Fruit fly (Drosophila melanogaster) whole organism, adult: Measurements from ENCODE around the gene Slu7.
A peak's percentile ranks its signal among the peaks of the same experiment; 100 is the strongest.

ENCODE experiments used
- CG11617 ChIP-seq: fragments of 200-800 bp; sonication (Bioruptor generic); optimal IDR thresholded peaks from 2 replicates; lab custom pipeline; 2017; ENCODE audit warnings: mild to moderate bottlenecking, missing biosample characterization, missing genetic modification reagents, missing genetic modification characterization
- CG12768 ChIP-seq: fragments of 200-800 bp; sonication (Bioruptor generic); optimal IDR thresholded peaks from 2 replicates; lab custom pipeline; 2017; ENCODE audit warnings: missing biosample characterization, missing genetic modification characterization, mild to moderate bottlenecking, moderate library complexity, missing genetic modification reagents
- CG14711 ChIP-seq: fragments of 200-800 bp; sonication (Bioruptor generic); optimal IDR thresholded peaks from 2 replicates; lab custom pipeline; 2018; ENCODE audit warnings: missing biosample characterization, mild to moderate bottlenecking, missing genetic modification characterization, moderate library complexity
- CG1620 ChIP-seq: fragments of 200-800 bp; sonication (Bioruptor generic); optimal IDR thresholded peaks from 2 replicates; lab custom pipeline; 2016; ENCODE audit warnings: missing biosample characterization, missing genetic modification characterization
- CG33017 ChIP-seq: fragments of 200-800 bp; sonication (Bioruptor generic); optimal IDR thresholded peaks from 2 replicates; lab custom pipeline; 2018; ENCODE audit warnings: missing biosample characterization, mild to moderate bottlenecking, missing genetic modification characterization, moderate library complexity
- CG5204 ChIP-seq: fragments of 200-800 bp; sonication (Bioruptor generic); optimal IDR thresholded peaks from 2 replicates; lab custom pipeline; 2016; ENCODE audit warnings: missing biosample characterization, missing genetic modification characterization
- CG7045 ChIP-seq: fragments of 200-800 bp; sonication (Bioruptor generic); optimal IDR thresholded peaks from 2 replicates; lab custom pipeline; 2017; ENCODE audit warnings: missing biosample characterization, mild to moderate bottlenecking, missing genetic modification characterization
- CG7101 ChIP-seq: fragments of 200-800 bp; sonication (Bioruptor generic); optimal IDR thresholded peaks from 2 replicates; lab custom pipeline; 2018; ENCODE audit warnings: missing biosample characterization, mild to moderate bottlenecking, missing genetic modification characterization, moderate library complexity
- Clk ChIP-seq: fragments of 200-800 bp; sonication (Bioruptor generic); optimal IDR thresholded peaks from 2 replicates; lab custom pipeline; 2017; ENCODE audit warnings: missing biosample characterization, missing genetic modification characterization
- Crg-1 ChIP-seq: fragments of 200-800 bp; sonication (Bioruptor generic); optimal IDR thresholded peaks from 2 replicates; lab custom pipeline; 2016; ENCODE audit warnings: missing biosample characterization, missing genetic modification characterization
- Hr96 ChIP-seq: fragments of 200-800 bp; sonication (Bioruptor generic); optimal IDR thresholded peaks from 2 replicates; lab custom pipeline; 2016; ENCODE audit warnings: missing biosample characterization, missing genetic modification characterization
- Mnt ChIP-seq: fragments of 200-800 bp; sonication (Bioruptor generic); optimal IDR thresholded peaks from 2 replicates; lab custom pipeline; 2016; ENCODE audit warnings: missing biosample characterization, mild to moderate bottlenecking, missing genetic modification characterization
- bab1 ChIP-seq: fragments of 200-800 bp; sonication (Bioruptor generic); optimal IDR thresholded peaks from 3 replicates; lab custom pipeline; 2019; ENCODE audit warnings: missing biosample characterization, mild to moderate bottlenecking, missing genetic modification characterization, moderate library complexity
- cic ChIP-seq: fragments of 200-800 bp; sonication (Bioruptor generic); optimal IDR thresholded peaks from 2 replicates; lab custom pipeline; 2017; ENCODE audit warnings: missing biosample characterization, mild to moderate bottlenecking, missing genetic modification characterization, moderate library complexity
- cnc ChIP-seq, 2 experiments: fragments of >200 bp; optimal IDR thresholded peaks; 2 replicates each; lab custom pipeline; 2017
- kay ChIP-seq: fragments of 200-800 bp; sonication (Bioruptor generic); peaks from one replicate; lab custom pipeline; 2016; ENCODE audit warnings: missing biosample characterization, missing genetic modification characterization, borderline replicate concordance
- ovo ChIP-seq: fragments of 200-800 bp; sonication (Bioruptor generic); optimal IDR thresholded peaks from 2 replicates; lab custom pipeline; 2016; ENCODE audit warnings: missing biosample characterization, missing genetic modification characterization
- pad ChIP-seq: fragments of 200-800 bp; sonication (Bioruptor generic); optimal IDR thresholded peaks from 3 replicates; lab custom pipeline; 2017; ENCODE audit warnings: missing biosample characterization, missing genetic modification characterization, mild to moderate bottlenecking, moderate library complexity, missing genetic modification reagents
- tj ChIP-seq: fragments of 200-800 bp; sonication (Bioruptor generic); optimal IDR thresholded peaks from 3 replicates; lab custom pipeline; 2017; ENCODE audit warnings: missing biosample characterization, mild to moderate bottlenecking, missing genetic modification characterization, moderate library complexity
- toe ChIP-seq: fragments of 200-800 bp; sonication (Bioruptor generic); optimal IDR thresholded peaks from 2 replicates; lab custom pipeline; 2016; ENCODE audit warnings: missing biosample characterization, missing genetic modification characterization

Gene Slu7

DNA sequence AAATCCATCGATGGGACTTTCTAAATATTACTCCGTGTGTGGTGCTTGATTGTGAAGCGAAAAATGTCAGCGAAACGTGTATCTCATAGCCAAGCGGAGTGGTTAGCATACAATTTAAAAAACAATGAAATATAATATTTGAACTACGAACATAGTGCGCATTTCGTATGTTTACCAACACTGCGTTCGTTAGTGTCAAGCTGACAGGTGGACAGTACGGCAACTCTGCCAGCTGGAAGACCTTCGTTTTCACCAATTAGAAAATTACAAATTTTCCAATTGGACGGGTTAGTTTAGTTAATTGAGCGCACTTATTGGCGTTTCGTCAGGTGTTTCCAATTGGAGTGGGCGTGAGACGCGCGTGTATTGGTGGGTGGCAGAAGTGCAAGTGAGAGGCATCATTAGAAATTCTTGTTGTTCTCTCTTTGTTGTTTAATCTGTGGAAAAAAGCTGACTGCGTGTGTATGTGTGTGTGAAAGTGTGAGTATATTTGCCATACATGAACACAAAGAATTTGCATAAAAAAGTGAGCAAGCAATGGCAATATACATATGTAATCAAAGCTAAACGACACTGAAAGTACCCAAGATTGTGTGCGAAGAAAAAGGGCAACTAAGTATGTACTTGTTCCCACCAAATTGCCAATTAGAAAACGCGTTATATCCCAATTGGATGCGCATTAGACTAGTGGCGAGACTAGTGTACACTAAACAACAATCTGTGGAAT, 996 bp upstream of the Slu7 start:
- peak; percentile 61 for TF ChIP-seq CG1620
- TF ChIP-seq tj: peak; percentile 12
- peak; percentile 35 for TF ChIP-seq pad
- no peak for TF ChIP-seq cnc (optimal IDR thresholded peaks at IDR 0.05; lab: Kevin White, UChicago)
- no peak for TF ChIP-seq kay (GFP tag; lab: Kevin White, UChicago)
- peak; percentile 21 for TF ChIP-seq cic (GFP tag; lab: Kevin White, UChicago)
- no peak for TF ChIP-seq CG12768 (GFP tag; lab: Kevin White, UChicago)
- TF ChIP-seq CG11617 (GFP tag; lab: Kevin White, UChicago): peak; percentile 39
- peak; percentile 19 for TF ChIP-seq CG7045
- TF ChIP-seq CG14711 (tag; lab: Kevin White, UChicago): peak; percentile 30
- TF ChIP-seq toe (GFP tag; lab: Kevin White, UChicago): no peak
- TF ChIP-seq Mnt (GFP tag; lab: Kevin White, UChicago): peak; percentile 47
- TF ChIP-seq CG33017: no peak
- no peak for TF ChIP-seq Hr96 (GFP tag; lab: Kevin White, UChicago)
- peak; percentile 4 for TF ChIP-seq ovo (GFP tag; lab: Kevin White, UChicago)
- peak; percentile 71 for TF ChIP-seq Crg-1 (GFP tag; lab: Kevin White, UChicago)

DNA sequence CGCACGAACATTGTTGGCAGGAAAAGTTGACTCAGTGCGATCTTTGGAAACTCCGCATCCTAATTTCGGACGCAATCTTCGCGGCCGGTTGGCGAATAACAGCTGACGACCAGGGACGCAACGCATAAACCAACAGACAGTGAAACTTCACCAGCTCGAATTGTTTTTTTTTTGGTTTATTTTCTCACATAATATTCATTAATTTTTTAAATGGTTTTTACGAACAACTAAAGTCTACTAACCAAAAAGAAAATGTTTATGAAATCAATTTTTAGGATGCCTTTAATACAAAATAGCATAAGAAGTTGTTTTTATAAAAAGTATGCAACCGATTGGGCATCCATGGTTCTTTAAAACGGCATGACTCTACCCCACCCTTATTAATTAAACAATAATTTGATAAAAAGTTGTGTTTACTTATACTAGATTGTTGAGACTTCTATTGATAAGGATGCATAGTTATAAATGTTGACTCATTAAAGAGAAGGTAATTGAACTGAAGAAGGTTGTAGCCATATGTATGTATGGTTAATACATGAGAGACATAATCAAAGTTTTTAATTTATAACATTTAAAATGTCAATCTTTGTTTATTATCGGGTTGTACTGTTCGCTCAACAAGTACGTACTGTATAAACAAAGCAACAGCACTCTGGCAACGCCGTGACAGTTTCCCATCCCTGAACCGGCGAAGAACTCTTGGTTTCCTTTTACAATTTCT, 4.8 kb downstream of the Slu7 start, which contains the start of the genes beta4GalNAcTB and Cpsf100:
Gene beta4GalNAcTB, minus strand, starts transcription at position 100 of the 721 bp plus-strand sequence.
Gene Cpsf100, plus strand, starts transcription at position 665 of the 721 bp plus-strand sequence.
- TF ChIP-seq cnc (optimal IDR thresholded peaks at IDR 0.05; lab: Kevin White, UChicago) (no peak), CG7045 (peak; percentile 63), CG14711 (tag; lab: Kevin White, UChicago) (peak; percentile 63), pad (peak; percentile 69), toe (GFP tag; lab: Kevin White, UChicago) (peak; percentile 77), cic (GFP tag; lab: Kevin White, UChicago) (peak; percentile 5), CG12768 (GFP tag; lab: Kevin White, UChicago) (peak; percentile 83), Clk (peak; percentile 60), CG5204 (peak; percentile 80), kay (GFP tag; lab: Kevin White, UChicago) (no peak), CG1620 (peak; percentile 76), CG7101 (tag; lab: Kevin White, UChicago) (peak; percentile 71), Crg-1 (GFP tag; lab: Kevin White, UChicago) (peak; percentile 66), tj (peak; percentile 59), bab1 (GFP tag; lab: Kevin White, UChicago) (peak; percentile 56), ovo (GFP tag; lab: Kevin White, UChicago) (peak; percentile 62), CG33017 (no peak), Hr96 (GFP tag; lab: Kevin White, UChicago) (peak; percentile 62), Mnt (GFP tag; lab: Kevin White, UChicago) (peak; percentile 47), CG11617 (GFP tag; lab: Kevin White, UChicago) (peak; percentile 87)

DNA sequence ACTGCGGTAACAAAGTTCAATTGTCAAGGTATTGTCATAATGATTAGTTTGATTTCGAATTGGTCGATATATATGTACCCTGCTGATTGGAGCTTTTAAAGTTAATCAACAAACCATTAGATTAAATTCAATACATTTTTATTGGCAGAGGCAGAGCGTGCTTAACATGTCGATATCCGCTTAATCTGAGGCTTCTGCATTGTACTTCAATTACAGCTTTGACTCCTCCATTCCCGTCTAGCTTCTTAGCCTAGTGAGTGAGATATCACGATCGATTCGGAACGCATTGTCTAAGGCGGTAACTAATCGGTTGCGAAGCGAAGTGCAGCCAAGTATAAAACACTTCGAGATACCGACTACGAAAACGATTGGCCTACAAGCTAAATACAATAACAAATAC, 6.3 kb downstream of the Slu7 start, which contains the start of gene Ssl2:
Gene Ssl2, minus strand, starts transcription at position 101 of the 400 bp plus-strand sequence.
- TF ChIP-seq CG14711 (tag; lab: Kevin White, UChicago) (no peak), pad (no peak), Hr96 (GFP tag; lab: Kevin White, UChicago) (no peak)

DNA sequence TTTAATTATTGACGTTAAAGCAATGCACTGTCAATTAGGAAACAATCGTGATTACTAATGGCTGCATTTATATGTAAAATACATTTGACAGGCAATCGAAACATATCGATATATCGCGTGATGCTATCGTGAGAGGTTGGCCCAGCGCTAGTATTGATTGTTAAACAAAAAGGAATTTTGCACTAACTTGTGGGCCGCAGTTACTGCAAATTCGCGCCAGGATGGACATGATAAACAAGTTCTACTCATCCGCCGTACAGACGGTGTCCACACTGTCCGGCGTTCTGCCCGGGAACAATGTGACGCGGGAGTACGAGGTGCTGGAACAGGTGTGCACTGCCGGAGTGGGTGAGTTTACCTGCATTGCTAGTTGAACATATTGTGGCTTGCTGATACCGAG, 11.7 kb downstream of the Slu7 start, which contains the start of the genes eIF4E6 and CG1951:
Gene eIF4E6, minus strand, starts transcription at position 53 of the 400 bp plus-strand sequence.
Gene CG1951, plus strand, starts transcription at position 115 of the 400 bp plus-strand sequence.
- no peak for TF ChIP-seq ovo (GFP tag; lab: Kevin White, UChicago)
- TF ChIP-seq bab1 (GFP tag; lab: Kevin White, UChicago): peak; percentile 57

DNA sequence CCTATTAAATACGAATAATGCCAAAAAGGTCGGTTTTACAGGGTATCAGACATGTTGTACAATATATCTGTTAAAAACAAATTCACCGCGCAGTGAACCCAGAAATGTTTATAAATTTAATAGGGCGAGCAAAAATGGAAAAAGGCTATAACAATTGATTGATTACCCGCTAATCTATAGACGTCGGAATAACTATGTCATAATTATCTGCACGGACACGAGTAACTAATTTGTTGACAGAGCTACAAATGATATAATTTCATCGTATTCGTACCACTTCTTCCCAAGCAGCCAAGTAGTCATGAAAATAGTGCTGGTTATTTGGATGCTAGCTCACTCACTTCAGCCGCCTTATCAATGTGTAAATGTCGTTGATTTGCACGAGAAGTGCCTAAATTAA, 14.2 kb downstream of the Slu7 start, which contains the start of gene CG14518:
Gene CG14518, plus strand, starts transcription at position 301 of the 400 bp plus-strand sequence.
- TF ChIP-seq CG7101 (tag; lab: Kevin White, UChicago) (no peak), cnc (optimal IDR thresholded peaks at IDR 0.05; lab: Kevin White, UChicago) (no peak), cic (GFP tag; lab: Kevin White, UChicago) (no peak), Mnt (GFP tag; lab: Kevin White, UChicago) (no peak), Clk (no peak), toe (GFP tag; lab: Kevin White, UChicago) (no peak), Hr96 (GFP tag; lab: Kevin White, UChicago) (no peak), tj (no peak)

DNA sequence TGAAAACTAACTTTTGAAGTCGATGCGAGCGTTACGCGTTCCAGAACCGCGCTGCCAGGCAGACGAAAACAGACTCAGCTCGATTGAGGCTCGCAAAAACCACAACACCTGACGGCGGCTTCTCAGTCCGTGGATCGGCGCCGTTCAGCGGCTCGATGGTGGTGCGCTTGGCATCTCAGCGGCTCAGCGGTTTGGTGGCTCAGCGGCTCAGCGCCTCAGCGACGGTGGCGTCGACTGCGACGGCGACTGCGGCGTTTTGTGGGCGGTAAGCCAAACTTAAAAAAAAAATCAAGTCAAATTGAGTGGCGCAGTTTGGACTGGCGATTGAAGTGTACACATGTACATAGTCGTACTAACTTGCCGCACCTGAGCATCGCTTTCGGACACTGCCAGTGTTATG, 18.5 kb downstream of the Slu7 start, which contains the start of gene wat:
Gene wat, minus strand, starts transcription at position 41 of the 400 bp plus-strand sequence.
- TF ChIP-seq cnc (optimal IDR thresholded peaks at IDR 0.05; lab: Kevin White, UChicago) (no peak), Clk (no peak), tj (no peak), Hr96 (GFP tag; lab: Kevin White, UChicago) (no peak), cic (GFP tag; lab: Kevin White, UChicago) (no peak), pad (no peak), CG33017 (no peak), bab1 (GFP tag; lab: Kevin White, UChicago) (no peak), CG5204 (no peak), Mnt (GFP tag; lab: Kevin White, UChicago) (no peak)
